Fruit fly (Drosophila melanogaster): ENCODE measurements around the gene CG18223.

The CG18223 gene

DNA sequence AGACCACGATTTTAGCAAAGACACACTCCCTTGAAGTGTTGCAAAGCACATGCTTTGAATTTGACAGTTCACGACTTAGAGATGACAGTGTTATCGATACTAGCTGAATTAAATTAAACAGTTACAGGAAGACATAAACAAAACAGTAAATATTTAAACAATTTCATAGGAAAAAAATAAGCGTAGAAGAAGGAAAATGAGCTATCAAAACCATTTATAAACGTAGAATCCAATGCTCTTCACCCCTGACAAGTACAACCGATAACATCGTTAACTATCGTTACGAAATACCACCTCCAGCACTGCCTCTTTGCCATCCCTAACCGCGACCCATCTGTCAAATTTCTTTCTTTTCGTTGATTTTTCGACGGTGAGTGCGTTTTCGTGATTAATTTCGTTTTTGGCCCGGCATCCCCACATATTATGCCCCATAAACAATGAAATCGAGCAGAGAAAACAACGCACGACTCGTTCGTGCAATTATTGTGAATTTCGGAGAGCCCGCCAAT lies 21.3 kb downstream of the CG18223 start, which contains the start of gene RpL26 (continued):
- TF ChIP-seq CG13123 (GFP tag; optimal IDR thresholded peaks at IDR 0.05) = peak; percentile 64
- peak; percentile 71 for TF ChIP-seq Elba2 (GFP tag; optimal IDR thresholded peaks at IDR 0.05)
- peak; percentile 73 for TF ChIP-seq Fer1 (GFP tag; optimal IDR thresholded peaks at IDR 0.05)
- peak; percentile 99 for TF ChIP-seq knrl (GFP tag; IDR thresholded peaks at IDR 0.05; ENCODE audit: partially characterized antibody)
- no peak for TF ChIP-seq CG6254 (GFP tag; optimal IDR thresholded peaks at IDR 0.05)
- TF ChIP-seq da (GFP tag; optimal IDR thresholded peaks at IDR 0.05) = peak; percentile 80
- no peak for TF ChIP-seq Neu2 (GFP tag; optimal IDR thresholded peaks at IDR 0.05; ENCODE audit: borderline replicate concordance)
- TF ChIP-seq CG31365 (tag; optimal IDR thresholded peaks at IDR 0.05) = peak; percentile 29
- TF ChIP-seq lmd (GFP tag; IDR thresholded peaks at IDR 0.05) = peak; percentile 73; the same call in 1 of the 2 replicates
- TF ChIP-seq cato (GFP tag; optimal IDR thresholded peaks at IDR 0.05; ENCODE audit: borderline replicate concordance) = peak; percentile 61
- no peak for TF ChIP-seq ham (GFP tag; IDR thresholded peaks at IDR 0.05)
- TF ChIP-seq CG4617 (GFP tag; optimal IDR thresholded peaks at IDR 0.05; ENCODE audit: borderline replicate concordance) = peak; percentile 55
- peak; percentile 64 for TF ChIP-seq trem (tag; optimal IDR thresholded peaks at IDR 0.05)
- TF ChIP-seq Ssrp (tag; optimal IDR thresholded peaks at IDR 0.05) = peak; percentile 64
- peak; percentile 77 for TF ChIP-seq CG12155 (GFP tag; optimal IDR thresholded peaks at IDR 0.05)
- TF ChIP-seq HHEX (GFP tag; optimal IDR thresholded peaks at IDR 0.05) = peak; percentile 53
- 0 out of 3 replicates have a peak, but pooled peaks have one; percentile 5 for TF ChIP-seq CG3726 (GFP tag; IDR thresholded peaks at IDR 0.05)
- TF ChIP-seq Atf-2 (GFP tag; optimal IDR thresholded peaks at IDR 0.05) = peak; percentile 73
- TF ChIP-seq NK7.1 (GFP tag; optimal IDR thresholded peaks at IDR 0.05) = peak; percentile 62
- TF ChIP-seq lab (GFP tag; optimal IDR thresholded peaks at IDR 0.05) = no peak
- no peak for TF ChIP-seq CG15479 (GFP tag; optimal IDR thresholded peaks at IDR 0.05)
- peak; percentile 38 for TF ChIP-seq CG15073 (GFP tag; optimal IDR thresholded peaks at IDR 0.05)
- TF ChIP-seq CG10979 (tag; optimal IDR thresholded peaks at IDR 0.05) = peak; percentile 46
- no peak for TF ChIP-seq gsb (GFP tag; IDR thresholded peaks at IDR 0.05)
- TF ChIP-seq crol (GFP tag; IDR thresholded peaks at IDR 0.05) = no peak
- TF ChIP-seq sima (GFP tag; optimal IDR thresholded peaks at IDR 0.05) = peak; percentile 47
- TF ChIP-seq NC2β (GFP tag; optimal IDR thresholded peaks at IDR 0.05) = peak; percentile 99
- no peak for TF ChIP-seq yki (optimal IDR thresholded peaks at IDR 0.05)
- TF ChIP-seq Taf1 (GFP tag; IDR thresholded peaks at IDR 0.05) = 0 out of 2 replicates have a peak, but pooled peaks have one; percentile 68
- no peak for TF ChIP-seq Dip2 (GFP tag; IDR thresholded peaks at IDR 0.05)
- peak; percentile 79 for TF ChIP-seq CG17361 (GFP tag; IDR thresholded peaks at IDR 0.05)
- TF ChIP-seq slou (GFP tag; optimal IDR thresholded peaks at IDR 0.05) = peak; percentile 46
- peak; percentile 100 for TF ChIP-seq BEAF-32 (GFP tag; optimal IDR thresholded peaks at IDR 0.05)
- peak; percentile 37 for TF ChIP-seq CG4820 (GFP tag; optimal IDR thresholded peaks at IDR 0.05)
- peak; percentile 62 for TF ChIP-seq CG31441 (GFP tag; IDR thresholded peaks at IDR 0.05)
- TF ChIP-seq onecut (GFP tag; IDR thresholded peaks at IDR 0.05) = no peak
- TF ChIP-seq CG11093 (GFP tag; IDR thresholded peaks at IDR 0.05) = 0 out of 3 replicates have a peak, but pooled peaks have one; percentile 41
- TF ChIP-seq fd64A (GFP tag; optimal IDR thresholded peaks at IDR 0.05) = peak; percentile 41
- TF ChIP-seq chn (GFP tag; optimal IDR thresholded peaks at IDR 0.05) = peak; percentile 84
- TF ChIP-seq slp2 (GFP tag; optimal IDR thresholded peaks at IDR 0.05) = peak; percentile 79
- no peak for TF ChIP-seq TFAM (GFP tag; optimal IDR thresholded peaks at IDR 0.05)
- TF ChIP-seq CG10147 (GFP tag; optimal IDR thresholded peaks at IDR 0.05) = peak; percentile 61
- TF ChIP-seq dimm (GFP tag; IDR thresholded peaks at IDR 0.05) = no peak
- TF ChIP-seq CG18599 (GFP tag; optimal IDR thresholded peaks at IDR 0.05) = no peak
- TF ChIP-seq gfzf (GFP tag; optimal IDR thresholded peaks at IDR 0.05) = peak; percentile 40
- TF ChIP-seq CG12942 (GFP tag; optimal IDR thresholded peaks at IDR 0.05) = peak; percentile 71
- peak; percentile 93 for TF ChIP-seq CG10267 (tag; optimal IDR thresholded peaks at IDR 0.05)
- TF ChIP-seq CG17802 (tag; optimal IDR thresholded peaks at IDR 0.05) = peak; percentile 7
- no peak for TF ChIP-seq hth (optimal IDR thresholded peaks at IDR 0.05)
- no peak for TF ChIP-seq CkIIα-i1 (GFP tag; IDR thresholded peaks at IDR 0.05)
- peak; percentile 73 for TF ChIP-seq CG14441 (GFP tag; IDR thresholded peaks at IDR 0.05)
